Fruit fly (Drosophila melanogaster) whole organism, prepupa: ENCODE results near the gene Cep97.

ENCODE experiments used
- Blimp-1 ChIP-seq: fragments of 200-800 bp; sonication (Bioruptor generic); optimal IDR thresholded peaks from 3 replicates; lab custom pipeline; 2017; ENCODE audit warnings: missing biosample characterization, missing genetic modification characterization, mild to moderate bottlenecking, moderate library complexity, missing genetic modification reagents
- CG10669 ChIP-seq: fragments of 200-800 bp; sonication (Bioruptor generic); optimal IDR thresholded peaks from 3 replicates; lab custom pipeline; 2018; ENCODE audit warnings: missing biosample characterization, mild to moderate bottlenecking, missing genetic modification characterization, moderate library complexity
- CG16779 ChIP-seq: fragments of 200-800 bp; sonication (Bioruptor generic); optimal IDR thresholded peaks from 3 replicates; lab custom pipeline; 2017; ENCODE audit warnings: missing biosample characterization, mild to moderate bottlenecking, missing genetic modification characterization
- CG31627 ChIP-seq: fragments of 200-800 bp; sonication (Bioruptor generic); optimal IDR thresholded peaks from 3 replicates; lab custom pipeline; 2016; ENCODE audit warnings: missing biosample characterization, missing genetic modification characterization
- CG3919 ChIP-seq: fragments of 200-800 bp; sonication (Bioruptor generic); optimal IDR thresholded peaks from 3 replicates; lab custom pipeline; 2016; ENCODE audit warnings: missing biosample characterization, missing genetic modification characterization
- CG6808 ChIP-seq: fragments of 200-800 bp; sonication (Bioruptor generic); optimal IDR thresholded peaks from 3 replicates; lab custom pipeline; 2017; ENCODE audit warnings: missing biosample characterization, missing genetic modification characterization, mild to moderate bottlenecking, moderate library complexity, missing genetic modification reagents
- CG6854 ChIP-seq: fragments of 200-800 bp; sonication (Bioruptor generic); optimal IDR thresholded peaks from 2 replicates; lab custom pipeline; 2017; ENCODE audit warnings: missing biosample characterization, mild to moderate bottlenecking, missing genetic modification characterization
- CG8119 ChIP-seq: fragments of 200-800 bp; sonication (Bioruptor generic); IDR thresholded peaks from 3 replicates; pipeline ENCODE4 v1.3.6; 2022; ENCODE audit warnings: missing biosample characterization, missing genetic modification characterization
- CG8319 ChIP-seq: fragments of 200-800 bp; sonication (Bioruptor generic); optimal IDR thresholded peaks from 3 replicates; lab custom pipeline; 2016; ENCODE audit warnings: missing biosample characterization, missing genetic modification characterization
- Ets96B ChIP-seq: fragments of 200-800 bp; optimal IDR thresholded peaks from 2 replicates; lab custom pipeline; 2019; ENCODE audit warnings: missing biosample characterization, mild to moderate bottlenecking, missing genetic modification characterization, moderate library complexity
- Sox102F ChIP-seq: fragments of 200-800 bp; sonication (Bioruptor generic); optimal IDR thresholded peaks from 2 replicates; lab custom pipeline; 2016; ENCODE audit warnings: missing biosample characterization, mild to moderate bottlenecking, missing genetic modification characterization
- dsx ChIP-seq: fragments of 200-800 bp; optimal IDR thresholded peaks from 3 replicates; lab custom pipeline; 2019; ENCODE audit warnings: missing biosample characterization, mild to moderate bottlenecking, missing genetic modification characterization, moderate library complexity; ENCODE audit not compliant: poor library complexity, severe bottlenecking
- fkh ChIP-seq: fragments of 200-800 bp; sonication (Bioruptor generic); optimal IDR thresholded peaks from 3 replicates; lab custom pipeline; 2017; ENCODE audit warnings: missing biosample characterization, mild to moderate bottlenecking, missing genetic modification characterization, moderate library complexity
- topi ChIP-seq: fragments of 200-800 bp; sonication (Bioruptor generic); optimal IDR thresholded peaks from 3 replicates; lab custom pipeline; 2016; ENCODE audit warnings: missing biosample characterization, missing genetic modification characterization

DNA sequence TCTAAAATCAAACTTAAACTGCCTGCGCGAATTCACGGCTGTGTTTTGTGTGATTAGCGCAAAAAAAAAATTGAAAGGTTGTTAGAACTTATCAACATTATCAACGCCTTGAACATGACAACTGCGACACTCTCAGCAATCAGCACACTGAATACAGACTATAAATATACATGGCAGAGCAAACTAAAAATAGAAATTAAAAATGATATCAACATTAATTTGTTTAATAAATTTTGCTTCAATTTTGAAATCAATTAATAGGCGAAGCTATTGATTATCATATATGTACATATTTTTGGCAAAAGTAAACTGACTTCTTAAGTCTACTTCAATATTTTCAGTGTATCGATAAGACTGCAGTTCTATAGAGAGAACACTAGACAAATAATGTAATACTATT is 12.6 kb downstream of the Cep97 start:
- TF ChIP-seq topi (GFP tag; lab: Kevin White, UChicago): peak; percentile 23
- TF ChIP-seq CG6808 (GFP tag; lab: Kevin White, UChicago): no peak
- TF ChIP-seq CG6854 (GFP tag; lab: Kevin White, UChicago): no peak
- TF ChIP-seq CG8119 (GFP tag; lab: Robert Waterston, UW): no peak
- TF ChIP-seq Sox102F (GFP tag; lab: Kevin White, UChicago): no peak
- TF ChIP-seq CG3919 (GFP tag; lab: Kevin White, UChicago): no peak
- TF ChIP-seq CG10669: no peak
- TF ChIP-seq Blimp-1 (GFP tag; lab: Kevin White, UChicago): no peak
- TF ChIP-seq CG31627 (GFP tag; lab: Kevin White, UChicago): no peak
- TF ChIP-seq CG16779: no peak
- peak; percentile 37 for TF ChIP-seq Ets96B (tag; lab: Kevin White, UChicago)
- TF ChIP-seq CG8319 (GFP tag; lab: Kevin White, UChicago): no peak
- no peak for TF ChIP-seq dsx (GFP tag; lab: Kevin White, UChicago)
- TF ChIP-seq fkh: peak; percentile 37
